Worm (Caenorhabditis elegans) whole organism, L3 larva: Measurements from ENCODE around the gene Y81B9A.1.

ENCODE experiments used
- ZK546.5 ChIP-seq: sonication (generic microtip); optimal IDR thresholded peaks from 2 replicates; lab custom pipeline; 2017; ENCODE audit warnings: missing biosample characterization, missing genetic modification characterization
- aly-2 ChIP-seq: fragments of 150-350 bp; optimal IDR thresholded peaks from 2 replicates; lab custom pipeline; 2014; ENCODE audit warnings: missing biosample characterization, missing genetic modification characterization
- ama-1 ChIP-seq: fragments of 150-350 bp; optimal IDR thresholded peaks from 2 replicates; lab custom pipeline; 2018
- ceh-16 ChIP-seq: sonication (generic microtip); optimal IDR thresholded peaks from 2 replicates; lab custom pipeline; 2017; ENCODE audit warnings: missing biosample characterization, missing genetic modification characterization
- ceh-28 ChIP-seq: fragments of 150-350 bp; optimal IDR thresholded peaks from 2 replicates; lab custom pipeline; 2014; ENCODE audit warnings: missing biosample characterization, missing genetic modification reagents, missing genetic modification characterization
- ceh-9 ChIP-seq: sonication (generic microtip); optimal IDR thresholded peaks from 2 replicates; lab custom pipeline; 2018; ENCODE audit warnings: missing biosample characterization, missing genetic modification characterization
- daf-12 ChIP-seq: fragments of 150-350 bp; optimal IDR thresholded peaks from 2 replicates; lab custom pipeline; 2014; ENCODE audit warnings: missing biosample characterization, missing genetic modification reagents, missing genetic modification characterization
- egl-27 ChIP-seq: sonication (generic microtip); optimal IDR thresholded peaks from 4 replicates; lab custom pipeline; 2017; ENCODE audit warnings: missing biosample characterization, missing genetic modification reagents, missing genetic modification characterization
- egl-5 ChIP-seq: fragments of 150-350 bp; optimal IDR thresholded peaks from 2 replicates; lab custom pipeline; 2017; ENCODE audit warnings: missing biosample characterization, missing genetic modification reagents, missing genetic modification characterization, inconsistent platforms
- elt-1 ChIP-seq: fragments of 150-350 bp; optimal IDR thresholded peaks from 2 replicates; lab custom pipeline; 2014; ENCODE audit warnings: missing biosample characterization, missing genetic modification characterization
- elt-2 ChIP-seq: sonication (generic microtip); optimal IDR thresholded peaks from 2 replicates; lab custom pipeline; 2016; ENCODE audit warnings: missing genetic modification reagents, mild to moderate bottlenecking, missing genetic modification characterization, missing compliant biosample characterization
- eor-1 ChIP-seq, 2 experiments: fragments of 150-350 bp; optimal IDR thresholded peaks; 2 replicates each; lab custom pipeline; 2014 to 2018; ENCODE audit warnings: missing biosample characterization in 2 of 2, missing genetic modification characterization in 2 of 2
- fkh-10 ChIP-seq: sonication (generic microtip); optimal IDR thresholded peaks from 2 replicates; lab custom pipeline; 2017; ENCODE audit warnings: missing biosample characterization, missing genetic modification reagents, missing genetic modification characterization
- fkh-2 ChIP-seq: fragments of 150-350 bp; optimal IDR thresholded peaks from 2 replicates; lab custom pipeline; 2014; ENCODE audit warnings: missing biosample characterization, missing genetic modification reagents, missing genetic modification characterization
- hmg-11 ChIP-seq: sonication (generic microtip); optimal IDR thresholded peaks from 2 replicates; lab custom pipeline; 2016; ENCODE audit warnings: missing genetic modification characterization, missing compliant biosample characterization
- jun-1 ChIP-seq: fragments of 150-350 bp; optimal IDR thresholded peaks from 2 replicates; lab custom pipeline; 2014; ENCODE audit warnings: missing biosample characterization, missing genetic modification reagents, missing genetic modification characterization
- lin-39 ChIP-seq: fragments of 150-350 bp; optimal IDR thresholded peaks from 2 replicates; lab custom pipeline; 2018; ENCODE audit warnings: missing biosample characterization, missing genetic modification reagents, missing genetic modification characterization
- lsy-12 ChIP-seq: sonication (generic microtip); optimal IDR thresholded peaks from 2 replicates; lab custom pipeline; 2016; ENCODE audit warnings: mild to moderate bottlenecking, missing genetic modification characterization, missing compliant biosample characterization
- mdl-1 ChIP-seq: fragments of 150-350 bp; optimal IDR thresholded peaks from 2 replicates; lab custom pipeline; 2014; ENCODE audit warnings: missing biosample characterization, missing genetic modification characterization
- nfya-1 ChIP-seq: sonication (generic microtip); optimal IDR thresholded peaks from 2 replicates; lab custom pipeline; 2017; ENCODE audit warnings: missing genetic modification characterization, mild to moderate bottlenecking, missing compliant biosample characterization, antibody characterized with exemption, moderate library complexity; ENCODE audit not compliant: insufficient read depth
- nhr-11 ChIP-seq: fragments of 150-350 bp; optimal IDR thresholded peaks from 2 replicates; lab custom pipeline; 2014; ENCODE audit warnings: missing biosample characterization, missing genetic modification characterization
- nhr-12 ChIP-seq: fragments of 150-350 bp; optimal IDR thresholded peaks from 2 replicates; lab custom pipeline; 2014; ENCODE audit warnings: missing biosample characterization, missing genetic modification characterization
- nhr-23 ChIP-seq: fragments of 150-350 bp; optimal IDR thresholded peaks from 2 replicates; lab custom pipeline; 2014; ENCODE audit warnings: missing biosample characterization, missing genetic modification reagents, missing genetic modification characterization
- nhr-237 ChIP-seq: fragments of 150-350 bp; optimal IDR thresholded peaks from 2 replicates; lab custom pipeline; 2014; ENCODE audit warnings: missing biosample characterization, missing genetic modification characterization
- nhr-25 ChIP-seq: sonication (generic microtip); optimal IDR thresholded peaks from 2 replicates; lab custom pipeline; 2017; ENCODE audit warnings: missing biosample characterization, missing genetic modification characterization
- nhr-43 ChIP-seq: sonication (generic microtip); optimal IDR thresholded peaks from 2 replicates; lab custom pipeline; 2016; ENCODE audit warnings: mild to moderate bottlenecking, missing genetic modification characterization, missing compliant biosample characterization; ENCODE audit not compliant: poor library complexity, severe bottlenecking
- nhr-67 ChIP-seq: fragments of 150-350 bp; optimal IDR thresholded peaks from 2 replicates; lab custom pipeline; 2014; ENCODE audit warnings: missing biosample characterization, missing genetic modification characterization
- nhr-76 ChIP-seq: fragments of 150-350 bp; sonication (generic microtip); optimal IDR thresholded peaks from 5 replicates; lab custom pipeline; 2014; ENCODE audit warnings: missing biosample characterization, missing genetic modification characterization
- nhr-77 ChIP-seq: fragments of 150-350 bp; optimal IDR thresholded peaks from 2 replicates; lab custom pipeline; 2014; ENCODE audit warnings: missing biosample characterization, missing genetic modification characterization
- pha-4 ChIP-seq: fragments of 150-350 bp; optimal IDR thresholded peaks from 2 replicates; lab custom pipeline; 2014; ENCODE audit warnings: missing biosample characterization, missing genetic modification reagents, missing genetic modification characterization
- pqm-1 ChIP-seq: fragments of 150-350 bp; optimal IDR thresholded peaks from 2 replicates; lab custom pipeline; 2017; ENCODE audit warnings: missing biosample characterization, missing genetic modification characterization, inconsistent platforms
- sea-2 ChIP-seq: fragments of 150-350 bp; sonication (generic microtip); optimal IDR thresholded peaks from 4 replicates; lab custom pipeline; 2014; ENCODE audit warnings: missing biosample characterization, missing genetic modification reagents, missing genetic modification characterization
- tbx-2 ChIP-seq: sonication (generic microtip); optimal IDR thresholded peaks from 2 replicates; lab custom pipeline; 2016; ENCODE audit warnings: mild to moderate bottlenecking, missing genetic modification characterization, missing compliant biosample characterization
- unc-62 ChIP-seq: fragments of 150-350 bp; sonication (generic microtip); optimal IDR thresholded peaks from 4 replicates; lab custom pipeline; 2014; ENCODE audit warnings: missing biosample characterization, missing genetic modification reagents, missing genetic modification characterization
- zag-1 ChIP-seq: fragments of 150-350 bp; optimal IDR thresholded peaks from 2 replicates; lab custom pipeline; 2014; ENCODE audit warnings: missing biosample characterization, missing genetic modification characterization
- ztf-11 ChIP-seq: fragments of 150-350 bp; optimal IDR thresholded peaks from 2 replicates; lab custom pipeline; 2014; ENCODE audit warnings: missing biosample characterization, missing genetic modification characterization

Gene Y81B9A.1

DNA sequence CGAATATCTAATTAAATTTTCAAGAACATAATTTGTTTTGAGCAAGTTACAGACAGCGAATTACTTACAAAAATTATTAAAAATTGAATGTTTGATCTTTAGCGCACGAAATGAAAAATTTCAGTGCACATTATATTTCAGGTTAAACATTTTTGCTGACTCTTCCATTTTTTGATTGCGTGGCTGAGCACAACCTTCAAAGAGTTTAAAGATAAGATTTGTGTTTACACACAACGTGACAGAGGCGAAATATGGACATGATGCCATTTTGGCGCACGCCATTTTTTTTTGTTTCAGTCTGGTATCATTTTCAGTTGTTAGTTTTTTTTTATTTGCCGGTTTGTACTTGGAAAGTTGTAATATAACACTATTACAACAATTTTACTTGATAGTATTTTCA is 20.4 kb downstream of the Y81B9A.1 start:
- TF ChIP-seq pha-4 (tag; lab: Kevin White, UChicago) (peak; percentile 23), jun-1 (tag; lab: Kevin White, UChicago) (no peak), tbx-2 (no peak), nhr-12 (tag; lab: Kevin White, UChicago) (no peak), elt-2 (tag; lab: Kevin White, UChicago) (peak; percentile 79), mdl-1 (no peak), pqm-1 (tag; lab: Kevin White, UChicago) (peak; percentile 61)

DNA sequence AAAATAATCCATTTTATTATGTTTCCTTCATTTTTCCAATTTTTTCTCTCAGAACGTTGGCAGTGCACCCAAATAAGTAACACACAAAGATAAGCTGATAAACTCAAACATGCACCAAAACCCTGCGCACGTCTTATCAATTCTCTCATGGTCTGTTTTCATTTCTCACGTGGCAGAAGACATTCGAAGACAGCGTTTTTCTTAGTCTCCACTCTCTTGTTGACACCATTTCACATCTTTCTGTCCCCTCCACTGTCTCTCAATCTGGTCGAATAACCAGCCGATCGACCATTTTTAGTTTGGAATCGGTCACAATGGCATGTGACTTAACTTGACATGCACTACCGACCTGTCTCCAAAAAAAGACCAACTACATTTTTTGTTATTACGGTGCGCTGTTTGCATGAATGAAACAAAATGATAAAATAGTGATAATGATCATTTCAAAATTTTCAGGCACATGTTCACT is 21.7 kb downstream of the Y81B9A.1 start, which contains the start of gene C35B8.3:
Gene C35B8.3, plus strand, starts transcription at position 51 of the 469 bp plus-strand sequence.
- TF ChIP-seq pqm-1 (tag; lab: Kevin White, UChicago), result peak; percentile 54
- no peak for TF ChIP-seq ztf-11 (tag; lab: Kevin White, UChicago)
- TF ChIP-seq ceh-28 (tag; lab: Kevin White, UChicago), result peak; percentile 18
- no peak for TF ChIP-seq aly-2 (tag; lab: Kevin White, UChicago)
- no peak for TF ChIP-seq fkh-2 (tag; lab: Kevin White, UChicago)
- TF ChIP-seq lin-39 (tag; lab: Kevin White, UChicago), result no peak
- TF ChIP-seq lsy-12, result peak; percentile 7
- no peak for TF ChIP-seq nfya-1 (tag; lab: Kevin White, UChicago)
- no peak for TF ChIP-seq nhr-237
- TF ChIP-seq pha-4 (tag; lab: Kevin White, UChicago), result peak; percentile 31
- no peak for TF ChIP-seq unc-62 (GFP tag; lab: Kevin White, UChicago)
- no peak for TF ChIP-seq nhr-67 (tag; lab: Kevin White, UChicago)
- TF ChIP-seq elt-2 (tag; lab: Kevin White, UChicago), result peak; percentile 86
- TF ChIP-seq zag-1 (tag; lab: Kevin White, UChicago), result no peak
- no peak for TF ChIP-seq sea-2
- TF ChIP-seq nhr-11 (tag; lab: Kevin White, UChicago), result no peak
- peak; percentile 80 for TF ChIP-seq nhr-23 (tag; lab: Kevin White, UChicago)
- TF ChIP-seq nhr-25, result peak; percentile 52
- peak; percentile 46 for TF ChIP-seq mdl-1
- no peak for TF ChIP-seq ama-1 (lab: Kevin White, UChicago)
- no peak for TF ChIP-seq nhr-12 (tag; lab: Kevin White, UChicago)
- TF ChIP-seq nhr-43, result peak; percentile 69
- TF ChIP-seq jun-1 (tag; lab: Kevin White, UChicago), result peak; percentile 76
- no peak for TF ChIP-seq fkh-10 (GFP tag; lab: Kevin White, UChicago)
- TF ChIP-seq ZK546.5 (tag; lab: Kevin White, UChicago), result no peak

DNA sequence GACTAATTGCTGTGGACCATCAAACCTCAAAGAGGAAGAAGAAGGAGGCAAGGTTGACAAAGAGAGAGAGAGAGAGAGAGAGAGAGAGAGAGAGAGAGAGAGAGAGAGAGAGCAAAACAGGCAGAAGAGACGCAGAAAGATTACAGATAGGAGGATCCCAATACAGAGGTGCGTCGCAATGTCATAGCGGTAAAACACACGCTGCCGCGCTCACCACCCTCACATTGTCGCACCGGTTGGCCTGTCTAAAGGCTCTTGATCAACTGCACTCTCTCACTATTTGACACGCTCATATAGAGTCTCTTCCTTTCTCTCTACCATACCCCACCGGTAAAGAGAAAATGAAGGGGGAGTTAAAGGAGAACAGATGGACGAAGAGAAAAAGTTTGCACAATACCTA is 33.0 kb downstream of the Y81B9A.1 start:
- TF ChIP-seq nhr-25 (peak; percentile 68), nhr-237 (no peak), lsy-12 (peak; percentile 15), fkh-10 (GFP tag; lab: Kevin White, UChicago) (no peak), sea-2 (no peak), egl-27 (tag; lab: Kevin White, UChicago) (peak; percentile 53), unc-62 (GFP tag; lab: Kevin White, UChicago) (no peak), nfya-1 (tag; lab: Kevin White, UChicago) (no peak), zag-1 (tag; lab: Kevin White, UChicago) (no peak), ceh-9 (tag; lab: Kevin White, UChicago) (no peak), egl-5 (no peak), ceh-16 (tag; lab: Kevin White, UChicago) (no peak), elt-1 (peak; percentile 1), pqm-1 (tag; lab: Kevin White, UChicago) (peak; percentile 45), pha-4 (tag; lab: Kevin White, UChicago) (peak; percentile 69), tbx-2 (no peak), nhr-77 (tag; lab: Kevin White, UChicago) (no peak), jun-1 (tag; lab: Kevin White, UChicago) (peak; percentile 14), nhr-23 (tag; lab: Kevin White, UChicago) (peak; percentile 11), nhr-43 (peak; percentile 20), hmg-11 (peak; percentile 19), nhr-12 (tag; lab: Kevin White, UChicago) (no peak), daf-12 (no peak), ama-1 (lab: Kevin White, UChicago) (no peak), nhr-76 (tag; lab: Kevin White, UChicago) (no peak), ZK546.5 (tag; lab: Kevin White, UChicago) (no peak), lin-39 (tag; lab: Kevin White, UChicago) (no peak), eor-1 (tag; optimal IDR thresholded peaks at IDR 0.05; lab: Kevin White, UChicago) (no peak), elt-2 (tag; lab: Kevin White, UChicago) (peak; percentile 60), aly-2 (tag; lab: Kevin White, UChicago) (no peak)
- TF ChIP-seq, all 47 proteins: peak for 11
